Worm (Caenorhabditis elegans) whole organism, L1 larva: Measurements from ENCODE around the gene C32D5.11.

Experiments
- C34B4.2 ChIP-seq: sonication (generic microtip); optimal IDR thresholded peaks from 2 replicates; lab custom pipeline; 2017; ENCODE audit warnings: mild to moderate bottlenecking, missing genetic modification characterization, missing compliant biosample characterization
- F16B12.6 ChIP-seq: fragments of 150-350 bp; optimal IDR thresholded peaks from 2 replicates; lab custom pipeline; 2014; ENCODE audit warnings: missing biosample characterization, missing genetic modification characterization
- ama-1 ChIP-seq: fragments of 150-350 bp; optimal IDR thresholded peaks from 2 replicates; lab custom pipeline; 2014
- ceh-63 ChIP-seq: fragments of 200-800 bp; sonication (Bioruptor generic); optimal IDR thresholded peaks from 2 replicates; lab custom pipeline; 2018; ENCODE audit warnings: mild to moderate bottlenecking, missing genetic modification characterization, missing compliant biosample characterization
- ceh-8 ChIP-seq: fragments of 200-800 bp; sonication (Bioruptor generic); optimal IDR thresholded peaks from 2 replicates; lab custom pipeline; 2018; ENCODE audit warnings: mild to moderate bottlenecking, missing genetic modification characterization, moderate library complexity, missing compliant biosample characterization
- ceh-82 ChIP-seq, 3 experiments: fragments of 150-350 bp in 1 of 3; sonication (generic microtip) in 2 of 3; optimal IDR thresholded peaks; 2 replicates each; lab custom pipeline; 2014 to 2017; ENCODE audit warnings: missing biosample characterization in 3 of 3, missing genetic modification characterization in 3 of 3
- ceh-88 ChIP-seq: fragments of 200-800 bp; sonication (Bioruptor generic); IDR thresholded peaks from 2 replicates; pipeline ENCODE4 v1.3.6; 2022; ENCODE audit warnings: missing genetic modification characterization, missing compliant biosample characterization
- ceh-90 ChIP-seq: sonication (generic microtip); optimal IDR thresholded peaks from 2 replicates; lab custom pipeline; 2016; ENCODE audit warnings: missing genetic modification characterization, missing compliant biosample characterization
- dpl-1 ChIP-seq, 3 experiments: fragments of 150-350 bp in 2 of 3; sonication (generic microtip) in 1 of 3; optimal IDR thresholded peaks; 2 replicates each; lab custom pipeline; 2014 to 2017; ENCODE audit warnings: missing biosample characterization in 3 of 3, missing genetic modification characterization in 3 of 3, missing genetic modification reagents in 3 of 3
- efl-3 ChIP-seq: fragments of 200-800 bp; sonication (Bioruptor generic); optimal IDR thresholded peaks from 2 replicates; lab custom pipeline; 2018; ENCODE audit warnings: mild to moderate bottlenecking, missing genetic modification characterization, missing compliant biosample characterization
- egl-27 ChIP-seq, 2 experiments: fragments of 150-350 bp in 1 of 2; sonication (generic microtip); optimal IDR thresholded peaks; 3 replicates each; lab custom pipeline; 2017 to 2018; ENCODE audit warnings: missing biosample characterization in 2 of 2, missing genetic modification characterization in 2 of 2, missing genetic modification reagents in 2 of 2
- elt-2 ChIP-seq: sonication (generic microtip); optimal IDR thresholded peaks from 2 replicates; lab custom pipeline; 2016; ENCODE audit warnings: missing genetic modification characterization, mild to moderate bottlenecking, inconsistent platforms, missing compliant biosample characterization, missing genetic modification reagents
- fkh-4 ChIP-seq: sonication (generic microtip); optimal IDR thresholded peaks from 2 replicates; lab custom pipeline; 2016; ENCODE audit warnings: missing compliant biosample characterization, missing genetic modification characterization, borderline replicate concordance
- fkh-8 ChIP-seq: sonication (generic microtip); optimal IDR thresholded peaks from 2 replicates; lab custom pipeline; 2016; ENCODE audit warnings: mild to moderate bottlenecking, missing genetic modification characterization, missing compliant biosample characterization
- grh-1 ChIP-seq: fragments of 200-800 bp; sonication (Bioruptor generic); IDR thresholded peaks from 2 replicates; pipeline ENCODE4 v1.3.6; 2022; ENCODE audit warnings: missing genetic modification reagents, missing genetic modification characterization, missing compliant biosample characterization
- irx-1 ChIP-seq: sonication (generic microtip); optimal IDR thresholded peaks from 2 replicates; lab custom pipeline; 2016; ENCODE audit warnings: missing genetic modification characterization, missing compliant biosample characterization
- jun-1 ChIP-seq: fragments of 150-350 bp; optimal IDR thresholded peaks from 2 replicates; lab custom pipeline; 2014; ENCODE audit warnings: missing biosample characterization, missing genetic modification reagents, missing genetic modification characterization
- lin-14 ChIP-seq: fragments of 200-800 bp; sonication (Bioruptor generic); optimal IDR thresholded peaks from 2 replicates; lab custom pipeline; 2018; ENCODE audit warnings: mild to moderate bottlenecking, missing genetic modification characterization, moderate library complexity, missing compliant biosample characterization
- lin-15B ChIP-seq: fragments of 150-350 bp; sonication (generic microtip); optimal IDR thresholded peaks from 3 replicates; lab custom pipeline; 2014; ENCODE audit warnings: missing biosample characterization, missing genetic modification characterization
- lin-39 ChIP-seq: fragments of 150-350 bp; optimal IDR thresholded peaks from 2 replicates; lab custom pipeline; 2014; ENCODE audit warnings: missing biosample characterization, missing genetic modification reagents, missing genetic modification characterization
- mdl-1 ChIP-seq, 2 experiments: fragments of 150-350 bp; optimal IDR thresholded peaks; 2 replicates each; lab custom pipeline; 2014 to 2017; ENCODE audit warnings: missing biosample characterization in 2 of 2, missing genetic modification characterization in 2 of 2, inconsistent platforms in 1 of 2
- mef-2 ChIP-seq: fragments of 150-350 bp; optimal IDR thresholded peaks from 2 replicates; lab custom pipeline; 2014; ENCODE audit warnings: missing biosample characterization, missing genetic modification characterization
- mep-1 ChIP-seq: fragments of 150-350 bp; optimal IDR thresholded peaks from 2 replicates; lab custom pipeline; 2014; ENCODE audit warnings: missing biosample characterization, missing genetic modification characterization
- nhr-11 ChIP-seq: fragments of 150-350 bp; optimal IDR thresholded peaks from 2 replicates; lab custom pipeline; 2014; ENCODE audit warnings: missing biosample characterization, missing genetic modification characterization
- nhr-28 ChIP-seq: fragments of 150-350 bp; optimal IDR thresholded peaks from 2 replicates; lab custom pipeline; 2014; ENCODE audit warnings: missing biosample characterization, missing genetic modification characterization
- nhr-47 ChIP-seq: sonication (generic microtip); optimal IDR thresholded peaks from 2 replicates; lab custom pipeline; 2016; ENCODE audit warnings: mild to moderate bottlenecking, missing genetic modification characterization, moderate library complexity, missing compliant biosample characterization
- nhr-71 ChIP-seq: sonication (generic microtip); optimal IDR thresholded peaks from 2 replicates; lab custom pipeline; 2016; ENCODE audit warnings: mild to moderate bottlenecking, missing genetic modification characterization, moderate library complexity, missing compliant biosample characterization
- nhr-77 ChIP-seq: fragments of 150-350 bp; optimal IDR thresholded peaks from 2 replicates; lab custom pipeline; 2014; ENCODE audit warnings: missing biosample characterization, missing genetic modification characterization
- nhr-84 ChIP-seq: sonication (generic microtip); optimal IDR thresholded peaks from 2 replicates; lab custom pipeline; 2017; ENCODE audit warnings: missing biosample characterization, missing genetic modification characterization
- nhr-85 ChIP-seq: sonication (generic microtip); peaks from one replicate; lab custom pipeline; 2016; ENCODE audit warnings: missing genetic modification characterization, inconsistent platforms, missing compliant biosample characterization
- nhr-90 ChIP-seq: sonication (generic microtip); optimal IDR thresholded peaks from 2 replicates; lab custom pipeline; 2016; ENCODE audit warnings: mild to moderate bottlenecking, missing genetic modification characterization, missing compliant biosample characterization; ENCODE audit not compliant: poor library complexity
- pax-3 ChIP-seq: fragments of 200-800 bp; sonication (Bioruptor generic); optimal IDR thresholded peaks from 2 replicates; lab custom pipeline; 2018; ENCODE audit warnings: mild to moderate bottlenecking, missing genetic modification characterization, moderate library complexity, missing compliant biosample characterization
- pqm-1 ChIP-seq: sonication (generic microtip); optimal IDR thresholded peaks from 3 replicates; lab custom pipeline; 2017; ENCODE audit warnings: missing biosample characterization, missing genetic modification characterization
- rnt-1 ChIP-seq: sonication (generic microtip); optimal IDR thresholded peaks from 2 replicates; lab custom pipeline; 2016; ENCODE audit warnings: mild to moderate bottlenecking, missing genetic modification characterization, moderate library complexity, missing compliant biosample characterization
- skn-1 ChIP-seq: fragments of 150-350 bp; optimal IDR thresholded peaks from 2 replicates; lab custom pipeline; 2014; ENCODE audit warnings: missing biosample characterization, missing genetic modification characterization
- sox-4 ChIP-seq: sonication (generic microtip); optimal IDR thresholded peaks from 2 replicates; lab custom pipeline; 2016; ENCODE audit warnings: missing genetic modification characterization, missing compliant biosample characterization
- sup-37 ChIP-seq: fragments of 200-800 bp; sonication (Bioruptor generic); optimal IDR thresholded peaks from 2 replicates; lab custom pipeline; 2018; ENCODE audit warnings: mild to moderate bottlenecking, missing genetic modification characterization, missing compliant biosample characterization
- tbx-2 ChIP-seq: sonication (generic microtip); optimal IDR thresholded peaks from 2 replicates; lab custom pipeline; 2016; ENCODE audit warnings: missing genetic modification characterization, missing compliant biosample characterization
- tlp-1 ChIP-seq: fragments of 150-350 bp; optimal IDR thresholded peaks from 2 replicates; lab custom pipeline; 2014; ENCODE audit warnings: missing biosample characterization, missing genetic modification characterization
- unc-30 ChIP-seq: sonication (generic microtip); optimal IDR thresholded peaks from 2 replicates; lab custom pipeline; 2017; ENCODE audit warnings: missing biosample characterization, missing genetic modification characterization
- unc-86 ChIP-seq: sonication (generic microtip); optimal IDR thresholded peaks from 2 replicates; lab custom pipeline; 2016; ENCODE audit warnings: missing genetic modification characterization, missing compliant biosample characterization
- unc-98 ChIP-seq: fragments of 200-800 bp; sonication (Bioruptor generic); IDR thresholded peaks from 2 replicates; pipeline ENCODE4 v1.3.6; 2022; ENCODE audit warnings: missing genetic modification characterization, missing compliant biosample characterization
- xbp-1 ChIP-seq: sonication (generic microtip); optimal IDR thresholded peaks from 2 replicates; lab custom pipeline; 2016; ENCODE audit warnings: missing genetic modification characterization, missing compliant biosample characterization

Gene C32D5.11

ce11 chrII:6355396-6356346, at the start of gene C32D5.11 (continued):
- TF ChIP-seq tlp-1 (tag; lab: Kevin White, UChicago), result no peak
- TF ChIP-seq sox-4 (tag; lab: Kevin White, UChicago), result no peak
- TF ChIP-seq ceh-63 (GFP tag; lab: Kevin White, UChicago), result no peak
- no peak for TF ChIP-seq efl-3
- no peak for TF ChIP-seq fkh-4 (tag; lab: Kevin White, UChicago)
- peak; percentile 47 for TF ChIP-seq nhr-90 (tag; lab: Kevin White, UChicago)
- TF ChIP-seq nhr-77, result peak; percentile 72
- TF ChIP-seq ceh-82 (tag; optimal IDR thresholded peaks at IDR 0.05; lab: Kevin White, UChicago), result peak; percentile 51 to 77 (median 70)
- TF ChIP-seq lin-15B (tag; lab: Kevin White, UChicago), result peak; percentile 57
- peak; percentile 86 for TF ChIP-seq rnt-1
- no peak for TF ChIP-seq nhr-28
- no peak for TF ChIP-seq ceh-88 (GFP tag; lab: Robert Waterston, UW)
- no peak for TF ChIP-seq unc-30 (tag; lab: Kevin White, UChicago)
- TF ChIP-seq ama-1 (lab: Kevin White, UChicago), result no peak
- TF ChIP-seq unc-98, result no peak
- peak; percentile 82 for TF ChIP-seq nhr-85
- TF ChIP-seq xbp-1 (tag; lab: Kevin White, UChicago), result peak; percentile 79
- no peak for TF ChIP-seq ceh-8 (GFP tag; lab: Kevin White, UChicago)
- TF ChIP-seq grh-1 (GFP tag; lab: Robert Waterston, UW), result peak; percentile 32; the same call in 1 of the 2 replicates
- TF ChIP-seq tbx-2 (tag; lab: Kevin White, UChicago), result peak; percentile 73
- TF ChIP-seq mep-1 (tag; lab: Kevin White, UChicago), result peak; percentile 85
- peak; percentile 17 for TF ChIP-seq pax-3 (tag; lab: Kevin White, UChicago)
- no peak for TF ChIP-seq sup-37 (GFP tag; lab: Kevin White, UChicago)
- peak; percentile 78 for TF ChIP-seq unc-86 (tag; lab: Kevin White, UChicago)
- peak; percentile 49 to 81 (median 78) for TF ChIP-seq dpl-1 (GFP tag; optimal IDR thresholded peaks at IDR 0.05; lab: Kevin White, UChicago)
- no peak for TF ChIP-seq ceh-90 (tag; lab: Kevin White, UChicago)
- TF ChIP-seq F16B12.6 (tag; lab: Kevin White, UChicago), result peak; percentile 54
- peak; percentile 12 for TF ChIP-seq lin-39
- TF ChIP-seq nhr-11 (tag; lab: Kevin White, UChicago), result no peak
- no peak for TF ChIP-seq C34B4.2 (tag; lab: Kevin White, UChicago)
- TF ChIP-seq nhr-71 (tag; lab: Kevin White, UChicago), result peak; percentile 89
- no peak for TF ChIP-seq pqm-1 (tag; lab: Kevin White, UChicago)
- TF ChIP-seq nhr-84 (tag; lab: Kevin White, UChicago), result no peak
- TF ChIP-seq mef-2 (tag; lab: Kevin White, UChicago), result no peak
- peak; percentile 84 for TF ChIP-seq nhr-47 (tag; lab: Kevin White, UChicago)

- TF ChIP-seq nhr-84 (tag; lab: Kevin White, UChicago) (no peak), elt-2 (tag; lab: Kevin White, UChicago) (peak; percentile 37), ceh-90 (tag; lab: Kevin White, UChicago) (no peak)
Observed at ce11 chrII:6403233-6403632, 48.0 kb upstream of the C32D5.11 start, which contains the start of gene T25D10.1. Gene T25D10.1 (plus strand): TSS chrII:6403401.

ce11 chrII:6401649-6402048, 46.4 kb upstream of the C32D5.11 start, which contains the start of gene btb-2:
Gene btb-2 (plus strand): TSS chrII:6401949.
- TF ChIP-seq nhr-28, result no peak
- TF ChIP-seq mdl-1 (tag; optimal IDR thresholded peaks at IDR 0.05; lab: Kevin White, UChicago), result no peak
- no peak for TF ChIP-seq egl-27 (tag; optimal IDR thresholded peaks at IDR 0.05; lab: Kevin White, UChicago)
- no peak for TF ChIP-seq lin-14 (GFP tag; lab: Kevin White, UChicago)
- no peak for TF ChIP-seq ceh-63 (GFP tag; lab: Kevin White, UChicago)
- TF ChIP-seq fkh-8 (tag; lab: Kevin White, UChicago), result no peak
- TF ChIP-seq skn-1, result no peak
- TF ChIP-seq jun-1, result no peak
- TF ChIP-seq lin-39, result no peak
- TF ChIP-seq unc-86 (tag; lab: Kevin White, UChicago), result no peak
- no peak for TF ChIP-seq irx-1 (tag; lab: Kevin White, UChicago)
